Worm (Caenorhabditis elegans) whole organism, L1 larva: ENCODE results near the gene Y48E1B.8.

Source experiments
- C34B4.2 ChIP-seq: sonication (generic microtip); optimal IDR thresholded peaks from 2 replicates; lab custom pipeline; 2017; ENCODE audit warnings: mild to moderate bottlenecking, missing genetic modification characterization, missing compliant biosample characterization
- efl-3 ChIP-seq: fragments of 200-800 bp; sonication (Bioruptor generic); optimal IDR thresholded peaks from 2 replicates; lab custom pipeline; 2018; ENCODE audit warnings: mild to moderate bottlenecking, missing genetic modification characterization, missing compliant biosample characterization
- egl-27 ChIP-seq, 2 experiments: fragments of 150-350 bp in 1 of 2; sonication (generic microtip); optimal IDR thresholded peaks; 3 replicates each; lab custom pipeline; 2017 to 2018; ENCODE audit warnings: missing biosample characterization in 2 of 2, missing genetic modification characterization in 2 of 2, missing genetic modification reagents in 2 of 2
- elt-3 ChIP-seq, 6 experiments: fragments of 150-350 bp in 1 of 6; sonication (generic microtip); optimal IDR thresholded peaks; 2 replicates each; lab custom pipeline; 2017 to 2018; ENCODE audit warnings: missing biosample characterization in 6 of 6, missing genetic modification characterization in 6 of 6, inconsistent platforms in 1 of 6
- lin-13 ChIP-seq: fragments of 150-350 bp; optimal IDR thresholded peaks from 2 replicates; lab custom pipeline; 2014; ENCODE audit warnings: missing biosample characterization, missing genetic modification reagents, missing genetic modification characterization
- lin-15B ChIP-seq: fragments of 150-350 bp; sonication (generic microtip); optimal IDR thresholded peaks from 3 replicates; lab custom pipeline; 2014; ENCODE audit warnings: missing biosample characterization, missing genetic modification characterization
- lin-35 ChIP-seq, 2 experiments: fragments of 150-350 bp; optimal IDR thresholded peaks; 2 replicates each; lab custom pipeline; 2014; ENCODE audit warnings: missing biosample characterization in 2 of 2, missing genetic modification characterization in 2 of 2, missing genetic modification reagents in 2 of 2
- nhr-28 ChIP-seq: fragments of 150-350 bp; optimal IDR thresholded peaks from 2 replicates; lab custom pipeline; 2014; ENCODE audit warnings: missing biosample characterization, missing genetic modification characterization
- nhr-76 ChIP-seq: sonication (generic microtip); optimal IDR thresholded peaks from 2 replicates; lab custom pipeline; 2017; ENCODE audit warnings: missing biosample characterization, missing genetic modification characterization
- nhr-77 ChIP-seq: fragments of 150-350 bp; optimal IDR thresholded peaks from 2 replicates; lab custom pipeline; 2014; ENCODE audit warnings: missing biosample characterization, missing genetic modification characterization
- ztf-11 ChIP-seq, 2 experiments: sonication (generic microtip); optimal IDR thresholded peaks; 2 replicates each; lab custom pipeline; 2016 to 2017; ENCODE audit warnings: missing genetic modification characterization in 2 of 2, missing biosample characterization in 1 of 2, missing compliant biosample characterization in 1 of 2
- ztf-4 ChIP-seq: fragments of 150-350 bp; optimal IDR thresholded peaks from 2 replicates; lab custom pipeline; 2014; ENCODE audit warnings: missing biosample characterization, missing genetic modification characterization

DNA sequence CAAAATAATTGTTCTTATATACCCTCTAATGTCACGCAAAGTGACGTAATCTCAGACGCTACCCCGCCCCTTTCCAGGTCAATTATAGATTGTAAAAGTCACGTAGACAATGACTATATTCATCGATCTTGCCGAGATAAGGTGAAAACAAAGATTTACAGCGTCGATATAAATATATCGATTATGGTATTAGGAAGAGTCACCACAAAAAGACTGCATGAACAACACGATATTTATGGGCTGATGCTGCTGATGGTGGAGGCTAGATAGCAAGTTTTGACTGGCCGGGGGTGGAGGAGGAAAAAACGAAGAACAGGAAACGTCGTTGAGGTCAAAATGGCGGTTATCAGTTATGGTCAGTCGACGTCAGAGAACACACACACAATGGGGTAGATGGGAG lies 53.1 kb downstream of the Y48E1B.8 start:
- TF ChIP-seq ztf-4 (tag; lab: Kevin White, UChicago) (no peak), lin-35 (GFP tag; optimal IDR thresholded peaks at IDR 0.05; lab: Kevin White, UChicago) (peak in 1 of 2 experiments; percentile 62), elt-3 (tag; optimal IDR thresholded peaks at IDR 0.05; lab: Kevin White, UChicago) (peak in 2 of 6 experiments; percentile 19 to 32), nhr-28 (tag; lab: Kevin White, UChicago) (no peak), C34B4.2 (tag; lab: Kevin White, UChicago) (no peak), ztf-11 (tag; optimal IDR thresholded peaks at IDR 0.05; lab: Kevin White, UChicago) (no peak), lin-13 (GFP tag; lab: Kevin White, UChicago) (no peak), egl-27 (tag; optimal IDR thresholded peaks at IDR 0.05; lab: Kevin White, UChicago) (no peak), nhr-77 (tag; lab: Kevin White, UChicago) (peak; percentile 10), efl-3 (no peak), lin-15B (tag; lab: Kevin White, UChicago) (no peak), nhr-76 (no peak)
